Fruit fly (Drosophila melanogaster) whole organism, prepupa: ENCODE data around the gene Pdss2.

ENCODE experiments used
- CG10669 ChIP-seq: fragments of 200-800 bp; sonication (Bioruptor generic); optimal IDR thresholded peaks from 3 replicates; lab custom pipeline; 2018; ENCODE audit warnings: missing biosample characterization, mild to moderate bottlenecking, missing genetic modification characterization, moderate library complexity
- CG11294 ChIP-seq: fragments of 200-800 bp; sonication (Bioruptor generic); IDR thresholded peaks from 2 replicates; pipeline ENCODE4 v1.3.6; 2022; ENCODE audit warnings: missing biosample characterization, missing genetic modification characterization
- CG11762 ChIP-seq: fragments of 200-800 bp; sonication (Bioruptor generic); optimal IDR thresholded peaks from 3 replicates; lab custom pipeline; 2016; ENCODE audit warnings: missing biosample characterization, missing genetic modification characterization; ENCODE audit not compliant: insufficient read depth
- CG1621 ChIP-seq: fragments of 200-800 bp; sonication (Bioruptor generic); optimal IDR thresholded peaks from 3 replicates; lab custom pipeline; 2018; ENCODE audit warnings: missing biosample characterization, mild to moderate bottlenecking, missing genetic modification characterization
- CG16779 ChIP-seq: fragments of 200-800 bp; sonication (Bioruptor generic); optimal IDR thresholded peaks from 3 replicates; lab custom pipeline; 2017; ENCODE audit warnings: missing biosample characterization, mild to moderate bottlenecking, missing genetic modification characterization
- CG3032 ChIP-seq: fragments of 200-800 bp; optimal IDR thresholded peaks from 2 replicates; lab custom pipeline; 2019; ENCODE audit warnings: missing biosample characterization, mild to moderate bottlenecking, missing genetic modification characterization, moderate library complexity
- CG31627 ChIP-seq: fragments of 200-800 bp; sonication (Bioruptor generic); optimal IDR thresholded peaks from 3 replicates; lab custom pipeline; 2016; ENCODE audit warnings: missing biosample characterization, missing genetic modification characterization
- CG32006 ChIP-seq: fragments of 200-800 bp; sonication (Bioruptor generic); optimal IDR thresholded peaks from 3 replicates; lab custom pipeline; 2017; ENCODE audit warnings: missing biosample characterization, mild to moderate bottlenecking, missing genetic modification characterization
- CG34406 ChIP-seq: fragments of 200-800 bp; sonication (Bioruptor generic); optimal IDR thresholded peaks from 3 replicates; lab custom pipeline; 2016; ENCODE audit warnings: missing biosample characterization, missing genetic modification characterization
- CG3919 ChIP-seq: fragments of 200-800 bp; sonication (Bioruptor generic); optimal IDR thresholded peaks from 3 replicates; lab custom pipeline; 2016; ENCODE audit warnings: missing biosample characterization, missing genetic modification characterization
- CG4318 ChIP-seq: fragments of 200-800 bp; sonication (Bioruptor generic); optimal IDR thresholded peaks from 3 replicates; lab custom pipeline; 2017; ENCODE audit warnings: missing biosample characterization, mild to moderate bottlenecking, missing genetic modification characterization
- CG6163 ChIP-seq: fragments of 200-800 bp; sonication (Bioruptor generic); IDR thresholded peaks from 3 replicates; pipeline ENCODE4 v1.3.6; 2022; ENCODE audit warnings: missing biosample characterization, missing genetic modification characterization
- CG6792 ChIP-seq: fragments of 200-800 bp; sonication (Bioruptor generic); optimal IDR thresholded peaks from 3 replicates; lab custom pipeline; 2016; ENCODE audit warnings: missing biosample characterization, missing genetic modification characterization
- CG6808 ChIP-seq: fragments of 200-800 bp; sonication (Bioruptor generic); optimal IDR thresholded peaks from 3 replicates; lab custom pipeline; 2017; ENCODE audit warnings: missing biosample characterization, missing genetic modification characterization, mild to moderate bottlenecking, moderate library complexity, missing genetic modification reagents
- CG8119 ChIP-seq: fragments of 200-800 bp; sonication (Bioruptor generic); IDR thresholded peaks from 3 replicates; pipeline ENCODE4 v1.3.6; 2022; ENCODE audit warnings: missing biosample characterization, missing genetic modification characterization
- CG8632 ChIP-seq: fragments of 200-800 bp; sonication (Bioruptor generic); optimal IDR thresholded peaks from 3 replicates; lab custom pipeline; 2016; ENCODE audit warnings: missing biosample characterization, missing genetic modification characterization
- CG9139 ChIP-seq: fragments of 200-800 bp; sonication (Bioruptor generic); optimal IDR thresholded peaks from 3 replicates; lab custom pipeline; 2017; ENCODE audit warnings: missing biosample characterization, mild to moderate bottlenecking, missing genetic modification characterization
- Eip93F ChIP-seq: fragments of 200-800 bp; sonication (Bioruptor generic); optimal IDR thresholded peaks from 2 replicates; lab custom pipeline; 2016; ENCODE audit warnings: missing biosample characterization, mild to moderate bottlenecking, missing genetic modification characterization
- Ets21C ChIP-seq: fragments of 200-800 bp; sonication (Bioruptor generic); optimal IDR thresholded peaks from 3 replicates; lab custom pipeline; 2016; ENCODE audit warnings: missing biosample characterization, missing genetic modification characterization
- Hr38 ChIP-seq: sonication (Bioruptor generic); optimal IDR thresholded peaks from 2 replicates; lab custom pipeline; 2016; ENCODE audit warnings: missing biosample characterization, missing genetic modification characterization
- Hr39 ChIP-seq: fragments of 200-800 bp; sonication (Bioruptor generic); optimal IDR thresholded peaks from 2 replicates; lab custom pipeline; 2016; ENCODE audit warnings: missing biosample characterization, missing genetic modification characterization
- Hr4 ChIP-seq: fragments of 200-800 bp; sonication (Bioruptor generic); optimal IDR thresholded peaks from 3 replicates; lab custom pipeline; 2016; ENCODE audit warnings: missing biosample characterization, missing genetic modification characterization
- Lpt ChIP-seq: fragments of 200-800 bp; sonication (Bioruptor generic); optimal IDR thresholded peaks from 3 replicates; lab custom pipeline; 2016; ENCODE audit warnings: missing biosample characterization, missing genetic modification characterization
- Met ChIP-seq: fragments of 200-800 bp; sonication (Bioruptor generic); optimal IDR thresholded peaks from 3 replicates; lab custom pipeline; 2016; ENCODE audit warnings: missing biosample characterization, missing genetic modification characterization
- OdsH ChIP-seq: fragments of 200-800 bp; sonication (Bioruptor generic); optimal IDR thresholded peaks from 3 replicates; lab custom pipeline; 2016; ENCODE audit warnings: missing biosample characterization, missing genetic modification characterization
- Smox ChIP-seq: fragments of 200-800 bp; sonication (Bioruptor generic); optimal IDR thresholded peaks from 3 replicates; lab custom pipeline; 2016; ENCODE audit warnings: missing biosample characterization, missing genetic modification characterization
- Sox102F ChIP-seq: fragments of 200-800 bp; sonication (Bioruptor generic); optimal IDR thresholded peaks from 2 replicates; lab custom pipeline; 2016; ENCODE audit warnings: missing biosample characterization, mild to moderate bottlenecking, missing genetic modification characterization
- Sox14 ChIP-seq: fragments of 200-800 bp; sonication (Bioruptor generic); optimal IDR thresholded peaks from 3 replicates; lab custom pipeline; 2016; ENCODE audit warnings: missing biosample characterization, missing genetic modification characterization
- Sox15 ChIP-seq: fragments of 200-800 bp; sonication (Bioruptor generic); optimal IDR thresholded peaks from 3 replicates; lab custom pipeline; 2016; ENCODE audit warnings: missing biosample characterization, missing genetic modification characterization
- acj6 ChIP-seq: fragments of 200-800 bp; sonication (Bioruptor generic); optimal IDR thresholded peaks from 3 replicates; lab custom pipeline; 2016; ENCODE audit warnings: missing biosample characterization, missing genetic modification characterization
- dac ChIP-seq: fragments of 200-800 bp; sonication (Bioruptor generic); optimal IDR thresholded peaks from 2 replicates; lab custom pipeline; 2017; ENCODE audit warnings: missing biosample characterization, mild to moderate bottlenecking, missing genetic modification characterization
- eg ChIP-seq: fragments of 200-800 bp; sonication (Bioruptor generic); IDR thresholded peaks from 3 replicates; pipeline ENCODE4 v1.3.6; 2022; ENCODE audit warnings: missing biosample characterization, missing genetic modification characterization
- fd59A ChIP-seq: fragments of 200-800 bp; sonication (Bioruptor generic); optimal IDR thresholded peaks from 2 replicates; lab custom pipeline; 2017; ENCODE audit warnings: missing biosample characterization, mild to moderate bottlenecking, missing genetic modification characterization, missing genetic modification reagents
- fd85E ChIP-seq: fragments of 200-800 bp; sonication (Bioruptor generic); optimal IDR thresholded peaks from 3 replicates; lab custom pipeline; 2016; ENCODE audit warnings: missing biosample characterization, missing genetic modification characterization
- lz ChIP-seq: fragments of 200-800 bp; sonication (Bioruptor generic); optimal IDR thresholded peaks from 3 replicates; lab custom pipeline; 2016; ENCODE audit warnings: missing biosample characterization, missing genetic modification characterization
- net ChIP-seq: fragments of 200-800 bp; sonication (Bioruptor generic); optimal IDR thresholded peaks from 3 replicates; lab custom pipeline; 2016; ENCODE audit warnings: missing biosample characterization, missing genetic modification characterization
- pdm3 ChIP-seq: fragments of 200-800 bp; sonication (Bioruptor generic); optimal IDR thresholded peaks from 3 replicates; lab custom pipeline; 2016; ENCODE audit warnings: missing biosample characterization, missing genetic modification characterization
- spab ChIP-seq: fragments of 200-800 bp; sonication (Bioruptor generic); optimal IDR thresholded peaks from 2 replicates; lab custom pipeline; 2017; ENCODE audit warnings: missing biosample characterization, mild to moderate bottlenecking, missing genetic modification characterization, missing genetic modification reagents
- ss ChIP-seq, 2 experiments: fragments of 200-800 bp; sonication (Bioruptor generic); optimal IDR thresholded peaks; 2 replicates in 1 of 2; 3 replicates in 1 of 2; lab custom pipeline; 2017 to 2018; ENCODE audit warnings: mild to moderate bottlenecking in 2 of 2, missing biosample characterization in 2 of 2, missing genetic modification characterization in 2 of 2, moderate library complexity in 1 of 2
- svp ChIP-seq: fragments of 200-800 bp; sonication (Bioruptor generic); peaks from one replicate; lab custom pipeline; 2016; ENCODE audit warnings: missing biosample characterization, missing genetic modification characterization
- vri ChIP-seq: fragments of 200-800 bp; sonication (Bioruptor generic); optimal IDR thresholded peaks from 3 replicates; lab custom pipeline; 2016; ENCODE audit warnings: missing biosample characterization, mild to moderate bottlenecking, missing genetic modification characterization

Gene Pdss2

DNA sequence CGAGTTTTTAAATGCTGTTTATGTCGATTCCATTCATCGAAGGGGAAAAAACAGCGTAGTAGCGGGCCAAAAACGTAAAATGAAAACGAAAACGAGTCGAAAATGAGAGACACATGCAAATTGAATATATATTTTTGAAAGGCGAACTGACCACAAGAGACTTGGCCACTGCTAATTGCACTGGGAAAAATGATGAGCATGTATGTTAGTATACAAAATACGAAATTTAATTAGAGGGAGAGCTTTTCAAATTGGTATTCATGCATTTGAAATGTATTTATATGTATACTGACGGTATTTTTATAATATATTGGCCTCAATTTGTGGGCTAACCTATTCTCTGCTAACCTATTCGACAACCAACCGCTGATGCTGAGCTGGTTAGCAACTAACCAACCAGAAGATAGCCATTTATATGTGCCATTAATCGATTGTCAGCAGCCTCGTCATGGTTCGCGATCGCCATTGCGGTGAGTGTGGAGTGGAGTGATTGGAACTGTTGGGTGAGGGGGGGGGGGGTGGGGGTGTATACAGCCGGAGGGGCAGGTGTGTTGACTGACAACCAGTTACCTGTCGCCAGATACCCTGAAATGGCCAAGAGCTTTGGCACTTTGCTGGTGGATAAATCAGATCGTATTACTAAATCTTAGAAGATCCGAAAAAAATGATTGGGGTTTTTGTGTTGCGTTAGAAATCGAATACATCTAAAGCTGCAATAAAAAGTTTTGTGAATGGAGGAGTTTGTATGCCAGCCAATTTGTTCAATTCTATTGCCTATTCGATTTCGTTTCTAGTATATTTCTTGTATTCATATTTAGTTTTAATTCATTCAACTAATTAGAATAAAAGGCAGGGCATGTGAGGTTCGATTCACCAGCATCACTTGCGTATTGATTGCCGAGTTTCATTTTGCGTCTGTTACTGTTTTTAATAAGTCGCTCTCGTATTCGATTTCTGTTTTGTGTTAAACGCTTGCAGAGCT lies 14.5 kb downstream of the Pdss2 start (continued):
- TF ChIP-seq CG8632 (GFP tag; lab: Kevin White, UChicago): peak; percentile 55
- TF ChIP-seq Ets21C (GFP tag; lab: Kevin White, UChicago): peak; percentile 9
- TF ChIP-seq dac (GFP tag; lab: Kevin White, UChicago): peak; percentile 56
- TF ChIP-seq Hr38 (GFP tag; lab: Kevin White, UChicago): no peak
- peak; percentile 46 for TF ChIP-seq CG34406
- TF ChIP-seq CG11762 (GFP tag; lab: Kevin White, UChicago): peak; percentile 48
- TF ChIP-seq CG9139 (GFP tag; lab: Kevin White, UChicago): no peak
- peak; percentile 50 for TF ChIP-seq lz
- TF ChIP-seq vri (GFP tag; lab: Kevin White, UChicago): no peak
- TF ChIP-seq CG32006 (GFP tag; lab: Kevin White, UChicago): peak; percentile 86
- TF ChIP-seq net (GFP tag; lab: Kevin White, UChicago): peak; percentile 24
- TF ChIP-seq Sox15 (GFP tag; lab: Kevin White, UChicago): peak; percentile 43
- TF ChIP-seq Lpt: peak; percentile 28
- peak; percentile 46 for TF ChIP-seq Hr39
- peak; percentile 60 for TF ChIP-seq CG6163 (GFP tag; lab: Robert Waterston, UW)
- peak; percentile 59 for TF ChIP-seq fd59A
- peak; percentile 23 to 26 for TF ChIP-seq ss (GFP tag; optimal IDR thresholded peaks at IDR 0.05; lab: Kevin White, UChicago)
- peak; percentile 28 for TF ChIP-seq CG1621 (tag; lab: Kevin White, UChicago)
- TF ChIP-seq fd85E (GFP tag; lab: Kevin White, UChicago): no peak
- peak; percentile 51 for TF ChIP-seq pdm3
- TF ChIP-seq CG11294 (GFP tag; lab: Robert Waterston, UW): no peak; the same call in none of the 2 replicates
- TF ChIP-seq CG6808: peak; percentile 54
- peak; percentile 55 for TF ChIP-seq CG10669
- TF ChIP-seq Met: peak; percentile 14
- peak; percentile 40 for TF ChIP-seq acj6 (GFP tag; lab: Kevin White, UChicago)
- peak; percentile 34 for TF ChIP-seq CG31627 (GFP tag; lab: Kevin White, UChicago)
- peak; percentile 7 for TF ChIP-seq Smox (GFP tag; lab: Kevin White, UChicago)
- no peak for TF ChIP-seq Sox102F (GFP tag; lab: Kevin White, UChicago)
- no peak for TF ChIP-seq Eip93F (GFP tag; lab: Kevin White, UChicago)
- TF ChIP-seq Hr4: peak; percentile 78
- TF ChIP-seq CG4318 (GFP tag; lab: Kevin White, UChicago): peak; percentile 74
- peak; percentile 72 for TF ChIP-seq svp (GFP tag; lab: Kevin White, UChicago)
- peak; percentile 74 for TF ChIP-seq CG8119 (GFP tag; lab: Robert Waterston, UW)
- TF ChIP-seq OdsH (GFP tag; lab: Kevin White, UChicago): peak; percentile 56
- peak; percentile 49 for TF ChIP-seq CG6792 (GFP tag; lab: Kevin White, UChicago)
- peak; percentile 63 for TF ChIP-seq spab (GFP tag; lab: Kevin White, UChicago)
- TF ChIP-seq Sox14 (GFP tag; lab: Kevin White, UChicago): peak; percentile 21
- peak; percentile 33 for TF ChIP-seq CG16779
- peak; percentile 48 for TF ChIP-seq CG3919 (GFP tag; lab: Kevin White, UChicago)

DNA sequence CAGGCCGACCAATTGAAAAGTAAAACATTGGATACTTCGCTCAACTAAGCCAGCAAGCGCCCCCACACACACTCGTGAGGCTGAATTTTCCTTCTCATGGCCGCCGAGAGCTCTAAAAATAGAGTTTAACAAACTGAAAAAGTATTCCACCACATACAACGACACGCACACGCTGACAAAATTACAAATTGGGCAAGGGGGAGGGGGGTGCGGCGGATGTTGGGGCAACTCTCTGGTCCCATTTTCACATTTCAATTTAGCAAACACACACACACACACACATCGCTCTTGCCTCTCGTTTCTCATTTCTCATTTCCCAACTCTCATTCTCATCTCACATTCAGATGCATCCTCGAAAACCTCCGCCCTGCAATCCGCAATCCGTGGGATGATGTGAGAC lies 15.7 kb downstream of the Pdss2 start:
- TF ChIP-seq CG3032 (tag; lab: Kevin White, UChicago) (no peak), eg (GFP tag; lab: Robert Waterston, UW) (no peak), net (GFP tag; lab: Kevin White, UChicago) (no peak), CG3919 (GFP tag; lab: Kevin White, UChicago) (no peak)
